Comparison of ENCODE assay signal across 3 fruit fly cellular contexts in genomic region chr2L:20858371-20859340, dm6.
TF ChIP-seq lines count a peak whose summit lies in the region.

Gene bero, plus strand, starts transcription at chr2L:20858695.

- peak; percentile 13 for TF ChIP-seq CTCF in whole organism, embryonic (GFP tag; optimal IDR thresholded peaks at IDR 0.05; lab: Kevin White, UChicago)

TF ChIP-seq in whole organism, adult, 20 proteins besides CTCF, POLR2A, EP300 and RAD21:
- TF ChIP-seq cnc (optimal IDR thresholded peaks at IDR 0.05; lab: Kevin White, UChicago) (peak; percentile 53 to 70), Hr96 (GFP tag; optimal IDR thresholded peaks at IDR 0.05; lab: Kevin White, UChicago) (no peak), Clk (GFP tag; optimal IDR thresholded peaks at IDR 0.05; lab: Kevin White, UChicago) (no peak), CG33017 (tag; optimal IDR thresholded peaks at IDR 0.05; lab: Kevin White, UChicago) (no peak), Crg-1 (GFP tag; optimal IDR thresholded peaks at IDR 0.05; lab: Kevin White, UChicago) (no peak), CG14711 (tag; optimal IDR thresholded peaks at IDR 0.05; lab: Kevin White, UChicago) (no peak), kay (GFP tag; lab: Kevin White, UChicago; ENCODE audit: borderline replicate concordance) (peak; percentile 96), bab1 (GFP tag; optimal IDR thresholded peaks at IDR 0.05; lab: Kevin White, UChicago) (no peak), CG5204 (GFP tag; optimal IDR thresholded peaks at IDR 0.05; lab: Kevin White, UChicago) (no peak), CG1620 (GFP tag; optimal IDR thresholded peaks at IDR 0.05; lab: Kevin White, UChicago) (no peak)

TF ChIP-seq in whole organism, embryonic, 481 proteins besides CTCF, POLR2A, EP300 and RAD21 (continues in another document):
- no peak for TF ChIP-seq CG12219 (GFP tag; optimal IDR thresholded peaks at IDR 0.05; lab: Kevin White, UChicago)
- TF ChIP-seq gem (tag; optimal IDR thresholded peaks at IDR 0.05; lab: Kevin White, UChicago): peak; percentile 3
- TF ChIP-seq rib (GFP tag; IDR thresholded peaks at IDR 0.05; lab: Robert Waterston, UW): peak; percentile 58; the same call in 1 of the 2 replicates
- peak; percentile 44 for TF ChIP-seq BtbVII (GFP tag; optimal IDR thresholded peaks at IDR 0.05; lab: Kevin White, UChicago)
- no peak for TF ChIP-seq CHES-1-like (GFP tag; optimal IDR thresholded peaks at IDR 0.05; lab: Kevin White, UChicago)
- peak; percentile 72 for TF ChIP-seq sd (tag; optimal IDR thresholded peaks at IDR 0.05; lab: Kevin White, UChicago)
- no peak for TF ChIP-seq H15 (GFP tag; IDR thresholded peaks at IDR 0.05; lab: Robert Waterston, UW)
- peak; percentile 58; the same call in 1 of the 2 replicates for TF ChIP-seq vvl (GFP tag; IDR thresholded peaks at IDR 0.05; lab: Robert Waterston, UW)
- peak; percentile 7 for TF ChIP-seq HLHmδ (GFP tag; optimal IDR thresholded peaks at IDR 0.05; lab: Kevin White, UChicago)
- TF ChIP-seq Opbp (GFP tag; IDR thresholded peaks at IDR 0.05; lab: Robert Waterston, UW; ENCODE audit: partially characterized antibody): peak; percentile 29; the same call in 1 of the 3 replicates
- no peak for TF ChIP-seq Dip3 (GFP tag; optimal IDR thresholded peaks at IDR 0.05; lab: Kevin White, UChicago)
- TF ChIP-seq Med (GFP tag; lab: Kevin White, UChicago): peak; percentile 61
- peak; percentile 41; the same call in 1 of the 2 replicates for TF ChIP-seq amos (GFP tag; IDR thresholded peaks at IDR 0.05; lab: Robert Waterston, UW; ENCODE audit: partially characterized antibody)
- no peak for TF ChIP-seq Six4 (GFP tag; optimal IDR thresholded peaks at IDR 0.05; lab: Kevin White, UChicago)
- TF ChIP-seq CG4360 (GFP tag; IDR thresholded peaks at IDR 0.05; lab: Robert Waterston, UW): no peak
- TF ChIP-seq HLH4C (GFP tag; IDR thresholded peaks at IDR 0.05; lab: Robert Waterston, UW; ENCODE audit: partially characterized antibody): 0 out of 3 replicates have a peak, but pooled peaks have one; percentile 18
- TF ChIP-seq D19A (tag; optimal IDR thresholded peaks at IDR 0.05; lab: Kevin White, UChicago): peak; percentile 19
- no peak for TF ChIP-seq Sry-δ (GFP tag; optimal IDR thresholded peaks at IDR 0.05; lab: Kevin White, UChicago)
- peak; percentile 17 for TF ChIP-seq Meics (GFP tag; optimal IDR thresholded peaks at IDR 0.05; lab: Kevin White, UChicago)
- no peak for TF ChIP-seq CrebB (tag; optimal IDR thresholded peaks at IDR 0.05; lab: Kevin White, UChicago)
- TF ChIP-seq hkb (optimal IDR thresholded peaks at IDR 0.05; lab: Kevin White, UChicago): no peak
- 0 out of 2 replicates have a peak, but pooled peaks have one; percentile 15 for TF ChIP-seq hkb (GFP tag; IDR thresholded peaks at IDR 0.05; lab: Robert Waterston, UW)
- TF ChIP-seq Atf6 (GFP tag; IDR thresholded peaks at IDR 0.05; lab: Robert Waterston, UW): 0 out of 2 replicates have a peak, but pooled peaks have one; percentile 38
- peak; percentile 79 for TF ChIP-seq CG9215 (GFP tag; IDR thresholded peaks at IDR 0.05; lab: Robert Waterston, UW)
- peak; percentile 12 for TF ChIP-seq kay (GFP tag; optimal IDR thresholded peaks at IDR 0.05; lab: Kevin White, UChicago)
- TF ChIP-seq CG4707 (GFP tag; optimal IDR thresholded peaks at IDR 0.05; lab: Kevin White, UChicago): peak; percentile 5
- TF ChIP-seq chm (GFP tag; IDR thresholded peaks at IDR 0.05; lab: Robert Waterston, UW): peak; percentile 56; the same call in 1 of the 2 replicates
- peak; percentile 19 for TF ChIP-seq stwl (tag; optimal IDR thresholded peaks at IDR 0.05; lab: Kevin White, UChicago)
- TF ChIP-seq Hr51 (GFP tag; optimal IDR thresholded peaks at IDR 0.05; lab: Kevin White, UChicago): peak in 1 of 2 experiments; percentile 13
- peak; percentile 14 for TF ChIP-seq her (GFP tag; optimal IDR thresholded peaks at IDR 0.05; lab: Kevin White, UChicago)
- peak in 1 of 2 experiments; percentile 79 for TF ChIP-seq insv (GFP tag; optimal IDR thresholded peaks at IDR 0.05; lab: Kevin White, UChicago)
- TF ChIP-seq Spps (tag; optimal IDR thresholded peaks at IDR 0.05; lab: Kevin White, UChicago): no peak
- peak; percentile 65; the same call in 2 of the 3 replicates for TF ChIP-seq CG2199 (GFP tag; IDR thresholded peaks at IDR 0.05; lab: Robert Waterston, UW)
- TF ChIP-seq z (GFP tag; IDR thresholded peaks at IDR 0.05; lab: Robert Waterston, UW): peak; percentile 95
- peak; percentile 69 for TF ChIP-seq Jarid2 (GFP tag; optimal IDR thresholded peaks at IDR 0.05; lab: Kevin White, UChicago)
- TF ChIP-seq sens (GFP tag; lab: Kevin White, UChicago): peak; percentile 84
- no peak for TF ChIP-seq CG8290 (GFP tag; optimal IDR thresholded peaks at IDR 0.05; lab: Kevin White, UChicago)
- TF ChIP-seq CG8290 (tag; optimal IDR thresholded peaks at IDR 0.05; lab: Kevin White, UChicago): peak in 1 of 2 experiments; percentile 63
- TF ChIP-seq ro (GFP tag; IDR thresholded peaks at IDR 0.05; lab: Robert Waterston, UW): no peak

TF ChIP-seq in whole organism, prepupa, 60 proteins besides CTCF, POLR2A, EP300 and RAD21:
- TF ChIP-seq Eip78C (GFP tag; lab: Kevin White, UChicago) (peak; percentile 49), CG3919 (GFP tag; optimal IDR thresholded peaks at IDR 0.05; lab: Kevin White, UChicago) (no peak), fkh (GFP tag; optimal IDR thresholded peaks at IDR 0.05; lab: Kevin White, UChicago) (peak; percentile 7)
